Fruit fly (Drosophila melanogaster) whole organism, embryonic: ENCODE results near the gene CG12123.
A peak's percentile ranks its signal among the peaks of the same experiment; 100 is the strongest.

Source experiments
- CG10209 ChIP-seq: fragments of 200-800 bp; sonication (Bioruptor generic); optimal IDR thresholded peaks from 3 replicates; lab custom pipeline; 2017; ENCODE audit warnings: missing biosample characterization, mild to moderate bottlenecking, missing genetic modification characterization, missing genetic modification reagents
- CG10366 ChIP-seq: fragments of 200-800 bp; sonication (Bioruptor generic); IDR thresholded peaks from 2 replicates; pipeline ENCODE4 v1.3.6; 2022; ENCODE audit warnings: missing biosample characterization, missing genetic modification characterization
- CG11723 ChIP-seq: fragments of 200-800 bp; sonication (Bioruptor generic); optimal IDR thresholded peaks from 2 replicates; lab custom pipeline; 2017; ENCODE audit warnings: missing biosample characterization, mild to moderate bottlenecking, missing genetic modification characterization
- CG13287 ChIP-seq: fragments of 200-800 bp; sonication (Bioruptor generic); IDR thresholded peaks from 2 replicates; pipeline ENCODE4 v1.3.6; 2022; ENCODE audit warnings: missing biosample characterization, missing genetic modification characterization; ENCODE audit not compliant: partially characterized antibody
- CG13424 ChIP-seq: fragments of 200-800 bp; sonication (Bioruptor generic); optimal IDR thresholded peaks from 2 replicates; lab custom pipeline; 2019; ENCODE audit warnings: missing biosample characterization, mild to moderate bottlenecking, missing genetic modification characterization, moderate library complexity
- CG15011 ChIP-seq: fragments of 200-800 bp; sonication (Bioruptor generic); optimal IDR thresholded peaks from 3 replicates; lab custom pipeline; 2018; ENCODE audit warnings: missing biosample characterization, mild to moderate bottlenecking, missing genetic modification characterization
- CG1602 ChIP-seq: fragments of 200-800 bp; sonication (Bioruptor generic); optimal IDR thresholded peaks from 3 replicates; lab custom pipeline; 2016; ENCODE audit warnings: missing biosample characterization, missing genetic modification characterization
- CG17328 ChIP-seq: fragments of 200-800 bp; sonication (Bioruptor generic); IDR thresholded peaks from 2 replicates; pipeline ENCODE4 v1.3.6; 2022; ENCODE audit warnings: missing biosample characterization, missing genetic modification characterization
- CG2889 ChIP-seq: fragments of 200-800 bp; sonication (Bioruptor generic); IDR thresholded peaks from 3 replicates; pipeline ENCODE4 v1.3.6; 2022; ENCODE audit warnings: missing biosample characterization, missing genetic modification characterization
- CG31224 ChIP-seq: fragments of 200-800 bp; sonication (Bioruptor generic); IDR thresholded peaks from 2 replicates; pipeline ENCODE4 v1.3.6; 2022; ENCODE audit warnings: missing biosample characterization, missing genetic modification characterization
- CG3281 ChIP-seq: fragments of 200-800 bp; sonication (Bioruptor generic); optimal IDR thresholded peaks from 3 replicates; lab custom pipeline; 2017; ENCODE audit warnings: missing biosample characterization, mild to moderate bottlenecking, missing genetic modification characterization
- CG4328 ChIP-seq: fragments of 200-800 bp; sonication (Bioruptor generic); optimal IDR thresholded peaks from 3 replicates; lab custom pipeline; 2017; ENCODE audit warnings: missing biosample characterization, missing genetic modification reagents, missing genetic modification characterization
- CG5245 ChIP-seq: fragments of 200-800 bp; sonication (Bioruptor generic); optimal IDR thresholded peaks from 3 replicates; lab custom pipeline; 2016; ENCODE audit warnings: missing biosample characterization, missing genetic modification characterization
- CG6654 ChIP-seq: fragments of 200-800 bp; sonication (Bioruptor generic); optimal IDR thresholded peaks from 2 replicates; lab custom pipeline; 2017; ENCODE audit warnings: missing biosample characterization, mild to moderate bottlenecking, missing genetic modification characterization
- CG7987 ChIP-seq: fragments of 200-800 bp; sonication (Bioruptor generic); optimal IDR thresholded peaks from 2 replicates; lab custom pipeline; 2018; ENCODE audit warnings: missing biosample characterization, mild to moderate bottlenecking, missing genetic modification characterization, moderate library complexity
- CG8281 ChIP-seq: fragments of 200-800 bp; sonication (Bioruptor generic); optimal IDR thresholded peaks from 2 replicates; lab custom pipeline; 2018; ENCODE audit warnings: missing biosample characterization, mild to moderate bottlenecking, missing genetic modification characterization, moderate library complexity
- CG9876 ChIP-seq: fragments of 200-800 bp; sonication (Bioruptor generic); optimal IDR thresholded peaks from 2 replicates; lab custom pipeline; 2016; ENCODE audit warnings: missing biosample characterization, missing genetic modification characterization
- Dbx ChIP-seq: fragments of 200-800 bp; sonication (Bioruptor generic); IDR thresholded peaks from 3 replicates; pipeline ENCODE4 v1.3.6; 2022; ENCODE audit warnings: missing biosample characterization, missing genetic modification characterization
- Dfd ChIP-seq, 2 experiments: fragments of >200 bp; optimal IDR thresholded peaks; 2 replicates each; lab custom pipeline; 2017; ENCODE audit warnings: missing biosample characterization in 2 of 2, missing genetic modification characterization in 2 of 2
- Fer3 ChIP-seq: fragments of 200-800 bp; sonication (Bioruptor generic); optimal IDR thresholded peaks from 2 replicates; lab custom pipeline; 2018; ENCODE audit warnings: missing biosample characterization, mild to moderate bottlenecking, missing genetic modification characterization, moderate library complexity
- HLH3B ChIP-seq: fragments of 200-800 bp; sonication (Bioruptor generic); IDR thresholded peaks from 2 replicates; pipeline ENCODE4 v1.3.6; 2022; ENCODE audit warnings: missing biosample characterization, missing genetic modification characterization
- HLHmδ ChIP-seq: fragments of 200-800 bp; sonication (Bioruptor generic); optimal IDR thresholded peaks from 2 replicates; lab custom pipeline; 2018; ENCODE audit warnings: missing biosample characterization, mild to moderate bottlenecking, missing genetic modification characterization, moderate library complexity
- Hr51 ChIP-seq, 2 experiments: fragments of 200-800 bp; sonication (Bioruptor generic); optimal IDR thresholded peaks; 2 replicates in 1 of 2; 3 replicates in 1 of 2; lab custom pipeline; 2016 to 2018; ENCODE audit warnings: missing biosample characterization in 2 of 2, missing genetic modification characterization in 2 of 2, mild to moderate bottlenecking in 1 of 2, moderate library complexity in 1 of 2
- Jarid2 ChIP-seq: fragments of 200-800 bp; sonication (Bioruptor generic); optimal IDR thresholded peaks from 3 replicates; lab custom pipeline; 2017; ENCODE audit warnings: mild to moderate bottlenecking, missing biosample characterization, missing genetic modification reagents, missing genetic modification characterization
- Lpt ChIP-seq: fragments of >200 bp; optimal IDR thresholded peaks from 2 replicates; lab custom pipeline; 2018; ENCODE audit warnings: missing biosample characterization, missing genetic modification characterization
- Med ChIP-seq: fragments of 200-800 bp; sonication (Bioruptor generic); peaks from one replicate; lab custom pipeline; 2016; ENCODE audit warnings: missing biosample characterization, missing genetic modification characterization, mild to moderate bottlenecking, inconsistent platforms, moderate library complexity
- NFAT ChIP-seq: fragments of 200-800 bp; sonication (Bioruptor generic); IDR thresholded peaks from 2 replicates; pipeline ENCODE4 v1.3.6; 2022; ENCODE audit warnings: missing biosample characterization, missing genetic modification characterization
- NK7.1 ChIP-seq: fragments of 200-800 bp; sonication (Bioruptor generic); optimal IDR thresholded peaks from 3 replicates; lab custom pipeline; 2016; ENCODE audit warnings: missing biosample characterization, missing genetic modification characterization
- Poxn ChIP-seq: fragments of 200-800 bp; sonication (Bioruptor generic); IDR thresholded peaks from 2 replicates; pipeline ENCODE4 v1.3.6; 2022; ENCODE audit warnings: missing biosample characterization, missing genetic modification characterization
- Sin3A ChIP-seq: fragments of >200 bp; optimal IDR thresholded peaks from 2 replicates; lab custom pipeline; 2018
- Six4 ChIP-seq: fragments of 200-800 bp; sonication (Bioruptor generic); optimal IDR thresholded peaks from 2 replicates; lab custom pipeline; 2016; ENCODE audit warnings: missing biosample characterization, missing genetic modification characterization
- Sox102F ChIP-seq: fragments of 200-800 bp; sonication (Bioruptor generic); optimal IDR thresholded peaks from 2 replicates; lab custom pipeline; 2018; ENCODE audit warnings: missing biosample characterization, mild to moderate bottlenecking, missing genetic modification characterization, moderate library complexity
- Ssrp ChIP-seq: fragments of 200-800 bp; sonication (Bioruptor generic); optimal IDR thresholded peaks from 2 replicates; lab custom pipeline; 2018; ENCODE audit warnings: missing biosample characterization, mild to moderate bottlenecking, missing genetic modification characterization, moderate library complexity
- bbx ChIP-seq: fragments of 200-800 bp; sonication (Bioruptor generic); IDR thresholded peaks from 2 replicates; pipeline ENCODE4 v1.3.6; 2022; ENCODE audit warnings: missing biosample characterization, missing genetic modification characterization; ENCODE audit not compliant: partially characterized antibody
- cas ChIP-seq: fragments of 200-800 bp; sonication (Bioruptor generic); IDR thresholded peaks from 2 replicates; pipeline ENCODE4 v1.3.6; 2022; ENCODE audit warnings: missing biosample characterization, missing genetic modification characterization
- cwo ChIP-seq: fragments of 200-800 bp; sonication (Bioruptor generic); optimal IDR thresholded peaks from 3 replicates; lab custom pipeline; 2017; ENCODE audit warnings: missing biosample characterization, missing genetic modification characterization, mild to moderate bottlenecking, moderate library complexity, missing genetic modification reagents
- disco-r ChIP-seq: fragments of 200-800 bp; sonication (Bioruptor generic); optimal IDR thresholded peaks from 2 replicates; lab custom pipeline; 2016; ENCODE audit warnings: missing biosample characterization, missing genetic modification characterization
- exex ChIP-seq: fragments of 200-800 bp; sonication (Bioruptor generic); optimal IDR thresholded peaks from 4 replicates; lab custom pipeline; 2018; ENCODE audit warnings: missing biosample characterization, mild to moderate bottlenecking, missing genetic modification characterization, moderate library complexity
- nerfin-2 ChIP-seq: fragments of 200-800 bp; sonication (Bioruptor generic); IDR thresholded peaks from 2 replicates; pipeline ENCODE4 v1.3.6; 2022; ENCODE audit warnings: missing biosample characterization, missing genetic modification characterization; ENCODE audit not compliant: partially characterized antibody
- phol ChIP-seq: fragments of 200-800 bp; sonication (Bioruptor generic); optimal IDR thresholded peaks from 3 replicates; lab custom pipeline; 2018; ENCODE audit warnings: missing biosample characterization, mild to moderate bottlenecking, missing genetic modification characterization, moderate library complexity
- psq ChIP-seq: fragments of 200-800 bp; sonication (Bioruptor generic); optimal IDR thresholded peaks from 2 replicates; lab custom pipeline; 2017; ENCODE audit warnings: missing biosample characterization, missing genetic modification characterization
- run ChIP-seq: fragments of 200-800 bp; sonication (Bioruptor generic); optimal IDR thresholded peaks from 3 replicates; lab custom pipeline; 2018; ENCODE audit warnings: missing biosample characterization, mild to moderate bottlenecking, missing genetic modification characterization
- seq ChIP-seq: fragments of 200-800 bp; sonication (Bioruptor generic); IDR thresholded peaks from 2 replicates; pipeline ENCODE4 v1.3.6; 2022; ENCODE audit warnings: missing biosample characterization, missing genetic modification characterization
- sima ChIP-seq: fragments of 200-800 bp; sonication (Bioruptor generic); optimal IDR thresholded peaks from 2 replicates; lab custom pipeline; 2016; ENCODE audit warnings: missing biosample characterization, missing genetic modification characterization
- sisA ChIP-seq: fragments of 200-800 bp; sonication (Bioruptor generic); IDR thresholded peaks from 2 replicates; pipeline ENCODE4 v1.3.6; 2022; ENCODE audit warnings: missing biosample characterization, missing genetic modification characterization
- trh ChIP-seq: fragments of 200-800 bp; sonication (Bioruptor generic); optimal IDR thresholded peaks from 2 replicates; lab custom pipeline; 2016; ENCODE audit warnings: missing biosample characterization, missing genetic modification characterization
- usp ChIP-seq: fragments of >200 bp; optimal IDR thresholded peaks from 2 replicates; lab custom pipeline; 2017; ENCODE audit warnings: missing biosample characterization, missing genetic modification characterization
- vfl ChIP-seq: fragments of 200-800 bp; sonication (Bioruptor generic); optimal IDR thresholded peaks from 2 replicates; lab custom pipeline; 2016; ENCODE audit warnings: missing biosample characterization, missing genetic modification characterization
- wdn ChIP-seq: fragments of 200-800 bp; sonication (Bioruptor generic); IDR thresholded peaks from 2 replicates; pipeline ENCODE4 v1.3.6; 2022; ENCODE audit warnings: missing biosample characterization, missing genetic modification characterization

The CG12123 gene

DNA sequence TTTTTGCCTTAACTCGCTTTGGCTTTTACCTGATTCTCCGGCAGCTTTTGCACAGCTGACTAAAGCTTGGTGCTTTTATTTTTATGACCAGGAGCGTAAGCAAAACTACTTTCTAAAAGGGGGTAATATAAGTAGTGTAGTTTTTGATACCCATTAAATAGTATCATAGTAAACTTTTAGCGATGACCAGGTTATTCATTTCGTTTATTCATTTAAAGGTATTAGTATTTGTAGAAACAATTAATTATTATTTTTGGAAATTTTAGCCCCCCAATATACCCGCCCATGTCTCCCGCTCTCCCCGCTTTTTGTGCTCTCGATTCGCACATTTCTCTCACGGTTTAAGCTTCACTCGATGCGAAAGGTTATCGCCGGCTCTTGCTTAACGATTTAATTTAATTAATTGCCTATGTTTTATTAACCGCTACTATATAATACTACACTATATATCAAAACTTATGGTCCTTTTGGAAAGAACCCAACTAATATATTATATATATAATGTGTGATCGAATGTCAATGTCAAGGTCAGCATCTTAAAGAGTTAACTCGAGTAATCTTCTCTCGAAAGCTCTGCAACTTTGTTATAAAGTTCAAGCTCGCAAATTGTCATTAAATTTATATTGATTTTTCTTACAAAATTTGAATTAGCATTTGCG, 22.4 kb upstream of the CG12123 start, which contains the start of gene Sptr (continued):
- peak; percentile 87 for TF ChIP-seq CG10366 (GFP tag; lab: Robert Waterston, UW)
- TF ChIP-seq Hr51 (GFP tag; optimal IDR thresholded peaks at IDR 0.05; lab: Kevin White, UChicago): peak; percentile 64 to 94
- peak; percentile 84 for TF ChIP-seq CG15011 (GFP tag; lab: Kevin White, UChicago)
- peak; percentile 70 for TF ChIP-seq Ssrp
- TF ChIP-seq CG3281: peak; percentile 94
- peak; percentile 49 for TF ChIP-seq NK7.1 (GFP tag; lab: Kevin White, UChicago)
- TF ChIP-seq Med: peak; percentile 96
- peak; percentile 82 for TF ChIP-seq CG4328 (GFP tag; lab: Kevin White, UChicago)
- TF ChIP-seq sima (GFP tag; lab: Kevin White, UChicago): peak; percentile 16
- TF ChIP-seq vfl: peak; percentile 82
- TF ChIP-seq Poxn (GFP tag; lab: Robert Waterston, UW): peak; percentile 66; the same call in 1 of the 2 replicates
- peak; percentile 86 for TF ChIP-seq wdn (GFP tag; lab: Robert Waterston, UW)
- no peak for TF ChIP-seq usp (GFP tag; lab: Kevin White, UChicago)
- TF ChIP-seq CG31224 (GFP tag; lab: Robert Waterston, UW): peak; percentile 82
- peak; percentile 36 for TF ChIP-seq disco-r (GFP tag; lab: Kevin White, UChicago)
- TF ChIP-seq run (tag; lab: Kevin White, UChicago): peak; percentile 75
- peak; percentile 63 for TF ChIP-seq Six4 (GFP tag; lab: Kevin White, UChicago)
- no peak for TF ChIP-seq Dfd (GFP tag; optimal IDR thresholded peaks at IDR 0.05; lab: Kevin White, UChicago)
- peak; percentile 54 for TF ChIP-seq CG8281 (tag; lab: Kevin White, UChicago)
- peak; percentile 68 for TF ChIP-seq CG11723
- peak; percentile 52 for TF ChIP-seq Jarid2
- no peak for TF ChIP-seq Lpt (GFP tag; lab: Kevin White, UChicago)
- no peak for TF ChIP-seq HLHmδ
- TF ChIP-seq bbx: no peak
- no peak for TF ChIP-seq Sin3A (lab: Kevin White, UChicago)
- no peak for TF ChIP-seq nerfin-2
- peak; percentile 55 for TF ChIP-seq trh (GFP tag; lab: Kevin White, UChicago)
- TF ChIP-seq CG5245 (GFP tag; lab: Kevin White, UChicago): peak; percentile 62
- peak; percentile 93 for TF ChIP-seq seq (GFP tag; lab: Robert Waterston, UW)
- peak; percentile 90 for TF ChIP-seq NFAT
- peak; percentile 51 for TF ChIP-seq psq (GFP tag; lab: Kevin White, UChicago)
- peak; percentile 92 for TF ChIP-seq HLH3B (GFP tag; lab: Robert Waterston, UW)
- peak; percentile 91 for TF ChIP-seq Fer3 (tag; lab: Kevin White, UChicago)
- TF ChIP-seq sisA (GFP tag; lab: Robert Waterston, UW): peak; percentile 81
- TF ChIP-seq CG6654 (GFP tag; lab: Kevin White, UChicago): peak; percentile 12
- TF ChIP-seq CG2889: peak; percentile 75
- peak; percentile 69 for TF ChIP-seq exex (tag; lab: Kevin White, UChicago)
- TF ChIP-seq CG7987 (GFP tag; lab: Kevin White, UChicago): peak; percentile 43
- TF ChIP-seq CG13424 (tag; lab: Kevin White, UChicago): peak; percentile 91
- peak; percentile 76 for TF ChIP-seq phol (tag; lab: Kevin White, UChicago)
- TF ChIP-seq Dbx: peak; percentile 91
- peak; percentile 74 for TF ChIP-seq CG1602 (GFP tag; lab: Kevin White, UChicago)
- TF ChIP-seq Sox102F (GFP tag; lab: Kevin White, UChicago): peak; percentile 86
- TF ChIP-seq CG9876 (GFP tag; lab: Kevin White, UChicago): no peak
- TF ChIP-seq cas (GFP tag; lab: Robert Waterston, UW): peak; percentile 82
- peak; percentile 88 for TF ChIP-seq CG17328 (GFP tag; lab: Robert Waterston, UW)
- 0 out of 2 replicates have a peak, but pooled peaks have one; percentile 21 for TF ChIP-seq CG13287 (GFP tag; lab: Robert Waterston, UW)
- peak; percentile 90 for TF ChIP-seq cwo (GFP tag; lab: Kevin White, UChicago)
- TF ChIP-seq CG10209: peak; percentile 87
